Fruit fly (Drosophila melanogaster) whole organism, prepupa: ENCODE results near the gene pros.
A peak's percentile ranks its signal among the peaks of the same experiment; 100 is the strongest.

Source experiments
- Blimp-1 ChIP-seq: fragments of 200-800 bp; sonication (Bioruptor generic); optimal IDR thresholded peaks from 3 replicates; lab custom pipeline; 2017; ENCODE audit warnings: missing biosample characterization, missing genetic modification characterization, mild to moderate bottlenecking, moderate library complexity, missing genetic modification reagents
- CG10631 ChIP-seq: fragments of 200-800 bp; sonication (Bioruptor generic); optimal IDR thresholded peaks from 2 replicates; lab custom pipeline; 2016; ENCODE audit warnings: missing biosample characterization, missing genetic modification characterization
- CG10669 ChIP-seq: fragments of 200-800 bp; sonication (Bioruptor generic); optimal IDR thresholded peaks from 3 replicates; lab custom pipeline; 2018; ENCODE audit warnings: missing biosample characterization, mild to moderate bottlenecking, missing genetic modification characterization, moderate library complexity
- CG15336 ChIP-seq: fragments of 200-800 bp; sonication (Bioruptor generic); IDR thresholded peaks from 2 replicates; pipeline ENCODE4 v1.3.6; 2022; ENCODE audit warnings: missing biosample characterization, missing genetic modification characterization
- CG1621 ChIP-seq: fragments of 200-800 bp; sonication (Bioruptor generic); optimal IDR thresholded peaks from 3 replicates; lab custom pipeline; 2018; ENCODE audit warnings: missing biosample characterization, mild to moderate bottlenecking, missing genetic modification characterization
- CG3919 ChIP-seq: fragments of 200-800 bp; sonication (Bioruptor generic); optimal IDR thresholded peaks from 3 replicates; lab custom pipeline; 2016; ENCODE audit warnings: missing biosample characterization, missing genetic modification characterization
- CG4318 ChIP-seq: fragments of 200-800 bp; sonication (Bioruptor generic); optimal IDR thresholded peaks from 3 replicates; lab custom pipeline; 2017; ENCODE audit warnings: missing biosample characterization, mild to moderate bottlenecking, missing genetic modification characterization
- CG6163 ChIP-seq: fragments of 200-800 bp; sonication (Bioruptor generic); IDR thresholded peaks from 3 replicates; pipeline ENCODE4 v1.3.6; 2022; ENCODE audit warnings: missing biosample characterization, missing genetic modification characterization
- CG6792 ChIP-seq: fragments of 200-800 bp; sonication (Bioruptor generic); optimal IDR thresholded peaks from 3 replicates; lab custom pipeline; 2016; ENCODE audit warnings: missing biosample characterization, missing genetic modification characterization
- CG7368 ChIP-seq: fragments of 200-800 bp; sonication (Bioruptor generic); optimal IDR thresholded peaks from 3 replicates; lab custom pipeline; 2016; ENCODE audit warnings: missing biosample characterization, missing genetic modification characterization
- CG8119 ChIP-seq: fragments of 200-800 bp; sonication (Bioruptor generic); IDR thresholded peaks from 3 replicates; pipeline ENCODE4 v1.3.6; 2022; ENCODE audit warnings: missing biosample characterization, missing genetic modification characterization
- CG8319 ChIP-seq: fragments of 200-800 bp; sonication (Bioruptor generic); optimal IDR thresholded peaks from 3 replicates; lab custom pipeline; 2016; ENCODE audit warnings: missing biosample characterization, missing genetic modification characterization
- CG8632 ChIP-seq: fragments of 200-800 bp; sonication (Bioruptor generic); optimal IDR thresholded peaks from 3 replicates; lab custom pipeline; 2016; ENCODE audit warnings: missing biosample characterization, missing genetic modification characterization
- CG9139 ChIP-seq: fragments of 200-800 bp; sonication (Bioruptor generic); optimal IDR thresholded peaks from 3 replicates; lab custom pipeline; 2017; ENCODE audit warnings: missing biosample characterization, mild to moderate bottlenecking, missing genetic modification characterization
- Eip78C ChIP-seq: fragments of 200-800 bp; sonication (Bioruptor generic); peaks from one replicate; lab custom pipeline; 2016; ENCODE audit warnings: missing biosample characterization, missing genetic modification characterization
- Eip93F ChIP-seq: fragments of 200-800 bp; sonication (Bioruptor generic); optimal IDR thresholded peaks from 2 replicates; lab custom pipeline; 2016; ENCODE audit warnings: missing biosample characterization, mild to moderate bottlenecking, missing genetic modification characterization
- Ets96B ChIP-seq: fragments of 200-800 bp; optimal IDR thresholded peaks from 2 replicates; lab custom pipeline; 2019; ENCODE audit warnings: missing biosample characterization, mild to moderate bottlenecking, missing genetic modification characterization, moderate library complexity
- Hr38 ChIP-seq: sonication (Bioruptor generic); optimal IDR thresholded peaks from 2 replicates; lab custom pipeline; 2016; ENCODE audit warnings: missing biosample characterization, missing genetic modification characterization
- Hr4 ChIP-seq: fragments of 200-800 bp; sonication (Bioruptor generic); optimal IDR thresholded peaks from 3 replicates; lab custom pipeline; 2016; ENCODE audit warnings: missing biosample characterization, missing genetic modification characterization
- Lpt ChIP-seq: fragments of 200-800 bp; sonication (Bioruptor generic); optimal IDR thresholded peaks from 3 replicates; lab custom pipeline; 2016; ENCODE audit warnings: missing biosample characterization, missing genetic modification characterization
- Met ChIP-seq: fragments of 200-800 bp; sonication (Bioruptor generic); optimal IDR thresholded peaks from 3 replicates; lab custom pipeline; 2016; ENCODE audit warnings: missing biosample characterization, missing genetic modification characterization
- OdsH ChIP-seq: fragments of 200-800 bp; sonication (Bioruptor generic); optimal IDR thresholded peaks from 3 replicates; lab custom pipeline; 2016; ENCODE audit warnings: missing biosample characterization, missing genetic modification characterization
- Smox ChIP-seq: fragments of 200-800 bp; sonication (Bioruptor generic); optimal IDR thresholded peaks from 3 replicates; lab custom pipeline; 2016; ENCODE audit warnings: missing biosample characterization, missing genetic modification characterization
- Sox14 ChIP-seq: fragments of 200-800 bp; sonication (Bioruptor generic); optimal IDR thresholded peaks from 3 replicates; lab custom pipeline; 2016; ENCODE audit warnings: missing biosample characterization, missing genetic modification characterization
- acj6 ChIP-seq: fragments of 200-800 bp; sonication (Bioruptor generic); optimal IDR thresholded peaks from 3 replicates; lab custom pipeline; 2016; ENCODE audit warnings: missing biosample characterization, missing genetic modification characterization
- dac ChIP-seq: fragments of 200-800 bp; sonication (Bioruptor generic); optimal IDR thresholded peaks from 2 replicates; lab custom pipeline; 2017; ENCODE audit warnings: missing biosample characterization, mild to moderate bottlenecking, missing genetic modification characterization
- dsx ChIP-seq: fragments of 200-800 bp; optimal IDR thresholded peaks from 3 replicates; lab custom pipeline; 2019; ENCODE audit warnings: missing biosample characterization, mild to moderate bottlenecking, missing genetic modification characterization, moderate library complexity; ENCODE audit not compliant: poor library complexity, severe bottlenecking
- eg ChIP-seq: fragments of 200-800 bp; sonication (Bioruptor generic); IDR thresholded peaks from 3 replicates; pipeline ENCODE4 v1.3.6; 2022; ENCODE audit warnings: missing biosample characterization, missing genetic modification characterization
- esn ChIP-seq: fragments of 200-800 bp; sonication (Bioruptor generic); optimal IDR thresholded peaks from 2 replicates; lab custom pipeline; 2016; ENCODE audit warnings: missing biosample characterization, mild to moderate bottlenecking, missing genetic modification characterization, moderate library complexity
- fd59A ChIP-seq: fragments of 200-800 bp; sonication (Bioruptor generic); optimal IDR thresholded peaks from 2 replicates; lab custom pipeline; 2017; ENCODE audit warnings: missing biosample characterization, mild to moderate bottlenecking, missing genetic modification characterization, missing genetic modification reagents
- fd85E ChIP-seq: fragments of 200-800 bp; sonication (Bioruptor generic); optimal IDR thresholded peaks from 3 replicates; lab custom pipeline; 2016; ENCODE audit warnings: missing biosample characterization, missing genetic modification characterization
- net ChIP-seq: fragments of 200-800 bp; sonication (Bioruptor generic); optimal IDR thresholded peaks from 3 replicates; lab custom pipeline; 2016; ENCODE audit warnings: missing biosample characterization, missing genetic modification characterization
- salr ChIP-seq, 2 experiments: fragments of 200-800 bp; sonication (Bioruptor generic); optimal IDR thresholded peaks; 3 replicates each; lab custom pipeline; 2016 to 2018; ENCODE audit warnings: missing biosample characterization in 2 of 2, missing genetic modification characterization in 2 of 2, mild to moderate bottlenecking in 1 of 2
- ss ChIP-seq, 2 experiments: fragments of 200-800 bp; sonication (Bioruptor generic); optimal IDR thresholded peaks; 2 replicates in 1 of 2; 3 replicates in 1 of 2; lab custom pipeline; 2017 to 2018; ENCODE audit warnings: mild to moderate bottlenecking in 2 of 2, missing biosample characterization in 2 of 2, missing genetic modification characterization in 2 of 2, moderate library complexity in 1 of 2
- svp ChIP-seq: fragments of 200-800 bp; sonication (Bioruptor generic); peaks from one replicate; lab custom pipeline; 2016; ENCODE audit warnings: missing biosample characterization, missing genetic modification characterization
- topi ChIP-seq: fragments of 200-800 bp; sonication (Bioruptor generic); optimal IDR thresholded peaks from 3 replicates; lab custom pipeline; 2016; ENCODE audit warnings: missing biosample characterization, missing genetic modification characterization
- vri ChIP-seq: fragments of 200-800 bp; sonication (Bioruptor generic); optimal IDR thresholded peaks from 3 replicates; lab custom pipeline; 2016; ENCODE audit warnings: missing biosample characterization, mild to moderate bottlenecking, missing genetic modification characterization

Gene pros

DNA sequence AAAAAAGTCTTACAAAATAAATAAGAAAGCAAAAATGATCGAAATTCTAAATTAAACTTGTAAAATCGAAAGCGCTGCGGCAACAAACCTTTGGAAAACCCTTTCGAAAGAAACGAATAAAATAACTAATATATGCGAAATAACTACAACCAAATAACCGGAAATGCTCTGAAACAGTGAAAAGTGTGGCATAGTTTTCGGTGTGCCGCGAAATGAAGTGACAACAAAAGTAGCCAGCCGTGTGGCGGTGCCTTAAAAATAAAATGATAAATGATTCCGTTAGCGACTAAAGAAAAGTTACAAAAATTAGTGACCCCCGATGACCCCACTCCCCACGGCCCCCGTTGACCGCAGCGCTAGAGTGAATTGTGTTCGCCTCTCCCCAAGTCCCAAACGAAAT, 10.0 kb downstream of the pros start (continued):
- TF ChIP-seq Sox14 (GFP tag; lab: Kevin White, UChicago) (no peak), dsx (GFP tag; lab: Kevin White, UChicago) (no peak), CG9139 (no peak), CG8319 (GFP tag; lab: Kevin White, UChicago) (peak; percentile 35), CG1621 (tag; lab: Kevin White, UChicago) (no peak), Hr38 (GFP tag; lab: Kevin White, UChicago) (no peak), Ets96B (tag; lab: Kevin White, UChicago) (no peak), Eip78C (GFP tag; lab: Kevin White, UChicago) (peak; percentile 83), Lpt (GFP tag; lab: Kevin White, UChicago) (no peak), CG6163 (GFP tag; lab: Robert Waterston, UW) (peak; percentile 85), CG8119 (GFP tag; lab: Robert Waterston, UW) (no peak), Eip93F (GFP tag; lab: Kevin White, UChicago) (no peak), CG7368 (GFP tag; lab: Kevin White, UChicago) (peak; percentile 2), CG3919 (GFP tag; lab: Kevin White, UChicago) (peak; percentile 71), topi (GFP tag; lab: Kevin White, UChicago) (peak; percentile 17), OdsH (GFP tag; lab: Kevin White, UChicago) (peak; percentile 55), eg (GFP tag; lab: Robert Waterston, UW) (peak; percentile 61), salr (GFP tag; optimal IDR thresholded peaks at IDR 0.05; lab: Kevin White, UChicago) (peak in 1 of 2 experiments; percentile 57), CG8632 (peak; percentile 29), fd85E (no peak), CG6792 (GFP tag; lab: Kevin White, UChicago) (peak; percentile 15), Met (GFP tag; lab: Kevin White, UChicago) (peak; percentile 11), vri (no peak), CG10669 (GFP tag; lab: Kevin White, UChicago) (peak; percentile 40), CG10631 (no peak), Hr4 (GFP tag; lab: Kevin White, UChicago) (peak; percentile 2), ss (GFP tag; optimal IDR thresholded peaks at IDR 0.05; lab: Kevin White, UChicago) (peak in 1 of 2 experiments; percentile 33), Blimp-1 (GFP tag; lab: Kevin White, UChicago) (no peak), dac (no peak), net (GFP tag; lab: Kevin White, UChicago) (peak; percentile 61)

dm6 chr3R:11343450-11343849, 15.2 kb downstream of the pros start:
- TF ChIP-seq acj6 (no peak), CG15336 (no peak), fd59A (no peak), CG9139 (no peak), CG4318 (no peak), Sox14 (GFP tag; lab: Kevin White, UChicago) (no peak), svp (GFP tag; lab: Kevin White, UChicago) (no peak), Eip93F (GFP tag; lab: Kevin White, UChicago) (no peak), Hr38 (GFP tag; lab: Kevin White, UChicago) (no peak), esn (no peak)

- TF ChIP-seq ss (GFP tag; optimal IDR thresholded peaks at IDR 0.05; lab: Kevin White, UChicago) = no peak
- TF ChIP-seq CG8632 = no peak
- TF ChIP-seq CG6163 (GFP tag; lab: Robert Waterston, UW) = no peak
- no peak for TF ChIP-seq CG1621 (tag; lab: Kevin White, UChicago)
- no peak for TF ChIP-seq fd85E
- no peak for TF ChIP-seq acj6
- no peak for TF ChIP-seq Smox (GFP tag; lab: Kevin White, UChicago)
- no peak for TF ChIP-seq esn
- TF ChIP-seq dsx (GFP tag; lab: Kevin White, UChicago) = no peak
- no peak for TF ChIP-seq Ets96B (tag; lab: Kevin White, UChicago)
These were observed 15.7 kb downstream of the pros start for dm6 chr3R:11343966-11344365.
